Worm (Caenorhabditis elegans) whole organism, L2 larva: Measurements from ENCODE around the gene F56D6.19.

Experiments
- ama-1 ChIP-seq: fragments of 150-350 bp; optimal IDR thresholded peaks from 2 replicates; lab custom pipeline; 2018; ENCODE audit warnings: inconsistent platforms
- egl-27 ChIP-seq: sonication (generic microtip); optimal IDR thresholded peaks from 3 replicates; lab custom pipeline; 2017; ENCODE audit warnings: missing biosample characterization, missing genetic modification reagents, missing genetic modification characterization
- lin-13 ChIP-seq: fragments of 150-350 bp; optimal IDR thresholded peaks from 2 replicates; lab custom pipeline; 2014; ENCODE audit warnings: missing biosample characterization, missing genetic modification reagents, missing genetic modification characterization
- nhr-11 ChIP-seq: fragments of 150-350 bp; optimal IDR thresholded peaks from 2 replicates; lab custom pipeline; 2014; ENCODE audit warnings: missing biosample characterization, missing genetic modification characterization

- TF ChIP-seq ama-1 (lab: Kevin White, UChicago) = no peak
- no peak for TF ChIP-seq nhr-11 (tag; lab: Kevin White, UChicago)
- TF ChIP-seq egl-27 (tag; lab: Kevin White, UChicago) = no peak
- TF ChIP-seq lin-13 (GFP tag; lab: Kevin White, UChicago) = no peak
These were observed 19.8 kb upstream of the F56D6.19 start, which contains the start of gene dct-8 for ce11 chrIV:3894770-3895169.
